Fruit fly (Drosophila melanogaster) whole organism, embryonic: ENCODE results near the gene CG12947.

Experiments
- CG15011 ChIP-seq: fragments of 200-800 bp; sonication (Bioruptor generic); optimal IDR thresholded peaks from 3 replicates; lab custom pipeline; 2018; ENCODE audit warnings: missing biosample characterization, mild to moderate bottlenecking, missing genetic modification characterization
- CG31365 ChIP-seq: fragments of 200-800 bp; sonication (Bioruptor generic); optimal IDR thresholded peaks from 2 replicates; lab custom pipeline; 2018; ENCODE audit warnings: missing biosample characterization, mild to moderate bottlenecking, missing genetic modification characterization
- Optix ChIP-seq: fragments of 200-800 bp; sonication (Bioruptor generic); IDR thresholded peaks from 3 replicates; pipeline ENCODE4 v1.3.6; 2022; ENCODE audit warnings: missing biosample characterization, missing genetic modification characterization
- bsh ChIP-seq, 2 experiments: fragments of 200-800 bp; sonication (Bioruptor generic); optimal IDR thresholded peaks; 2 replicates each; lab custom pipeline; 2017 to 2018; ENCODE audit warnings: mild to moderate bottlenecking in 2 of 2, missing biosample characterization in 2 of 2, missing genetic modification characterization in 2 of 2, moderate library complexity in 1 of 2
- klu ChIP-seq: fragments of 200-800 bp; sonication (Bioruptor generic); IDR thresholded peaks from 2 replicates; pipeline ENCODE4 v1.3.6; 2022; ENCODE audit warnings: missing biosample characterization, missing genetic modification characterization

dm6 chr3R:9743217-9743616, 36.6 kb upstream of the CG12947 start, which contains the start of gene CG31415:
- no peak for TF ChIP-seq CG31365 (tag; lab: Kevin White, UChicago)
- no peak for TF ChIP-seq bsh (GFP tag; optimal IDR thresholded peaks at IDR 0.05; lab: Kevin White, UChicago)
- TF ChIP-seq Optix (GFP tag; lab: Robert Waterston, UW) = no peak
- TF ChIP-seq CG15011 (GFP tag; lab: Kevin White, UChicago) = no peak
- no peak for TF ChIP-seq klu (GFP tag; lab: Robert Waterston, UW)
